Fruit fly (Drosophila melanogaster): Measurements from ENCODE around the gene Itgbn.

- no peak for TF ChIP-seq Dip3 (GFP tag; optimal IDR thresholded peaks at IDR 0.05)
- no peak for TF ChIP-seq CG17186 (GFP tag; optimal IDR thresholded peaks at IDR 0.05)
- TF ChIP-seq Dad (GFP tag; optimal IDR thresholded peaks at IDR 0.05) = no peak
- no peak for TF ChIP-seq so (GFP tag; IDR thresholded peaks at IDR 0.05)
- TF ChIP-seq insv (GFP tag; optimal IDR thresholded peaks at IDR 0.05) = no peak
- TF ChIP-seq rib (GFP tag; IDR thresholded peaks at IDR 0.05) = no peak
- no peak for TF ChIP-seq inv (GFP tag; IDR thresholded peaks at IDR 0.05; ENCODE audit: partially characterized antibody)
- no peak for TF ChIP-seq E2f2 (GFP tag; IDR thresholded peaks at IDR 0.05)
- no peak for TF ChIP-seq ci (GFP tag; IDR thresholded peaks at IDR 0.05)
These were observed 33.6 kb downstream of the Itgbn start, which contains the start of gene CG33509 for dm6 chr2L:21086406-21086805.

Data from whole organism, embryonic.